Fruit fly (Drosophila melanogaster) S2 (cell line): ENCODE measurements around the gene CG31457.

ENCODE experiments used
- CG8478 ChIP-seq: fragments of >200 bp; optimal IDR thresholded peaks from 2 replicates; lab custom pipeline; 2018
- CTCF ChIP-seq, 2 experiments: fragments of >200 bp; optimal IDR thresholded peaks; 2 replicates each; lab custom pipeline; 2018

DNA sequence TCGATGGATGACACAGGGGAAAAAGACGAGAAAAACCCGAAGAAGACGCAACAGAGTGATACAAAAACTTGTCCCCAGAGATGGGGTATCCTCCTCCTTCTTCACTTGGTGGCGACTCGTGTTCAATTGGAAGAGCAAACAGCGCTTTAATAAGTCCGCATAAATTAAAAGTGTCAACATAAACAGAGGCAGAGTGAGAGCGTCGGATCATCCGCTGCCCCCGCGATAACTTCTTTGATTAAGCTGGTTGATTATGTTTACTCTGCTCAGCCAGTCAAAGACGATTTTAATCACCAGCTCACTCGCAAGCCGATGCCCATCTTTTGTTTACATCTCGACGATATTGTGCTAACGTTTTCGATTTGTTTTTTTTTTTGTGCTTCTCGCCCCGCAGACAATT, 7.9 kb downstream of the CG31457 start:
- no peak for TF ChIP-seq CG8478 (lab: Kevin White, UChicago)
- TF ChIP-seq CTCF (optimal IDR thresholded peaks at IDR 0.05; lab: Kevin White, UChicago) = no peak
